Fruit fly (Drosophila melanogaster) whole organism, pupa: ENCODE data around the gene Cep290.

ENCODE experiments used
- CG13204 ChIP-seq: fragments of 200-800 bp; sonication (Bioruptor generic); optimal IDR thresholded peaks from 2 replicates; lab custom pipeline; 2018; ENCODE audit warnings: missing biosample characterization, mild to moderate bottlenecking, missing genetic modification characterization, moderate library complexity
- CG15710 ChIP-seq: fragments of 200-800 bp; sonication (Bioruptor generic); optimal IDR thresholded peaks from 2 replicates; lab custom pipeline; 2018; ENCODE audit warnings: missing biosample characterization, mild to moderate bottlenecking, missing genetic modification characterization, moderate library complexity
- CG17806 ChIP-seq: fragments of 200-800 bp; sonication (Bioruptor generic); optimal IDR thresholded peaks from 2 replicates; lab custom pipeline; 2018; ENCODE audit warnings: missing biosample characterization, mild to moderate bottlenecking, missing genetic modification characterization, moderate library complexity
- CG32121 ChIP-seq: fragments of 200-800 bp; sonication (Bioruptor generic); IDR thresholded peaks from 2 replicates; pipeline ENCODE4 v1.3.6; 2022; ENCODE audit warnings: missing biosample characterization, missing genetic modification characterization
- CG34367 ChIP-seq: fragments of 200-800 bp; sonication (Bioruptor generic); optimal IDR thresholded peaks from 2 replicates; lab custom pipeline; 2018; ENCODE audit warnings: missing biosample characterization, mild to moderate bottlenecking, missing genetic modification characterization
- CG8301 ChIP-seq: fragments of 200-800 bp; sonication (Bioruptor generic); optimal IDR thresholded peaks from 2 replicates; lab custom pipeline; 2018; ENCODE audit warnings: missing biosample characterization, mild to moderate bottlenecking, missing genetic modification characterization
- D1 ChIP-seq: fragments of 200-800 bp; sonication (Bioruptor generic); optimal IDR thresholded peaks from 2 replicates; lab custom pipeline; 2018; ENCODE audit warnings: missing biosample characterization, mild to moderate bottlenecking, missing genetic modification characterization, moderate library complexity
- EcR ChIP-seq: fragments of 200-800 bp; sonication (Bioruptor generic); optimal IDR thresholded peaks from 3 replicates; lab custom pipeline; 2019; ENCODE audit warnings: missing biosample characterization, missing genetic modification characterization, mild to moderate bottlenecking, moderate library complexity, missing genetic modification reagents
- Ets98B ChIP-seq: fragments of 200-800 bp; sonication (Bioruptor generic); IDR thresholded peaks from 2 replicates; pipeline ENCODE4 v1.3.6; 2022; ENCODE audit warnings: missing biosample characterization, missing genetic modification characterization
- Pif1A ChIP-seq: fragments of 200-800 bp; sonication (Bioruptor generic); optimal IDR thresholded peaks from 3 replicates; lab custom pipeline; 2016; ENCODE audit warnings: missing biosample characterization, missing genetic modification characterization
- Pif1B ChIP-seq: fragments of 200-800 bp; sonication (Bioruptor generic); optimal IDR thresholded peaks from 3 replicates; lab custom pipeline; 2016; ENCODE audit warnings: missing biosample characterization, missing genetic modification characterization
- fd96Ca ChIP-seq: fragments of 200-800 bp; sonication (Bioruptor generic); IDR thresholded peaks from 3 replicates; pipeline ENCODE4 v1.3.6; 2022; ENCODE audit warnings: missing biosample characterization, missing genetic modification characterization
- rn ChIP-seq: fragments of 200-800 bp; sonication (Bioruptor generic); IDR thresholded peaks from 2 replicates; pipeline ENCODE4 v1.3.6; 2022; ENCODE audit warnings: missing biosample characterization, missing genetic modification characterization

DNA sequence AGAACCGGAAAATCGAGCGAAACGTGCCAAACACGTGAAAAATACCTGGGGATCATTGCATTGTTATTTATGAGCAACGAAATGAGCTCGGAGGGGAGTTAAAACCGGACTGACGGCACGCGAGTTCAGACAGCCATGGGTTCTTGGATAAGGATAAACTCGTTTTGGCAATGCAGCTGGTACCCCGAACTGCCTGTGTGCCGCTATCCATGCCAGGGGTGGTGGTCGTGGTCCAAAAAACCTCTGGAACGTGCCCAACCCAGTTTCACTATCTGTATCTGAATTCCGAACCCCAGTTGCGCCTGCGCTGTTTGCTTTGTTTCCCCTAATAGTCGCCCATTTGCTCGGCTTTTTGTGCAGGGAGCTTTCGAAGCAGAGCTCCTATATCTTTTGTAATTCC is 55.6 kb downstream of the Cep290 start:
- TF ChIP-seq CG17806 (no peak), D1 (tag; lab: Kevin White, UChicago) (no peak), CG13204 (GFP tag; lab: Kevin White, UChicago) (no peak), CG15710 (no peak), Pif1B (GFP tag; lab: Kevin White, UChicago) (no peak), EcR (GFP tag; lab: Kevin White, UChicago) (no peak), Ets98B (GFP tag; lab: Robert Waterston, UW) (no peak), rn (no peak), CG8301 (no peak), CG34367 (no peak), CG32121 (GFP tag; lab: Robert Waterston, UW) (no peak), fd96Ca (GFP tag; lab: Robert Waterston, UW) (no peak), Pif1A (GFP tag; lab: Kevin White, UChicago) (no peak)
